Fruit fly (Drosophila melanogaster): Measurements from ENCODE around the gene Wnt4.

DNA sequence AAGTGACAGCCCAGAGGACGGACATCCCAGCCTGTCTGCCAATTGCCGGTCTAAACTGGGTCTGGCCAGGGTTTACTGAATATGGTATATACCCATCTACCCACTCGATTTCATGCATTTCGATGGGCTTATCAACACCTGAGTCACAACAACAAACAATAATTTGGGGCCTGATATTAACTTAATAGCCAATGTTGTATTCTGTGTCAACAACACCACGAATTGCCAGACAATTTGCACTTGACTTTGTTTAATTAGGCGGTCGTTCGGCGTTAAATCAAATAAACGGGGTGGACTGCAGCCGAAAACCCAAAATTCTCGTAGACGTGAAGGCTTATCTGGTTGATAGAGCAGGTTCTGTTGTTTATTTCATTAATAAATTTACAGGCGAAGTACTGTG, 37.7 kb downstream of the Wnt4 start:
- TF ChIP-seq Myc (optimal IDR thresholded peaks at IDR 0.05) (no peak), insv (optimal IDR thresholded peaks at IDR 0.05) (no peak), Sin3A (optimal IDR thresholded peaks at IDR 0.05) (no peak)

Data from Kc167 (cell line).